Worm (Caenorhabditis elegans) whole organism, midembryonic: ENCODE measurements around the gene wee-1.1.

Source experiments
- T22C8.4 ChIP-seq: fragments of 200-800 bp; sonication (Bioruptor generic); IDR thresholded peaks from 2 replicates; pipeline ENCODE4 v1.3.6; 2022; ENCODE audit warnings: missing genetic modification characterization, missing compliant biosample characterization
- cog-1 ChIP-seq: sonication (generic microtip); optimal IDR thresholded peaks from 2 replicates; lab custom pipeline; 2016; ENCODE audit warnings: missing genetic modification characterization, missing compliant biosample characterization
- flt-1 ChIP-seq: fragments of 200-800 bp; sonication (Bioruptor generic); IDR thresholded peaks from 2 replicates; pipeline ENCODE4 v1.3.6; 2022; ENCODE audit warnings: missing genetic modification characterization, missing compliant biosample characterization
- klf-2 ChIP-seq: fragments of 200-800 bp; sonication (Bioruptor generic); conservative IDR thresholded peaks from 2 replicates; pipeline ENCODE4 v1.3.6; 2022; ENCODE audit warnings: missing genetic modification reagents, missing genetic modification characterization, missing compliant biosample characterization
- med-1 ChIP-seq: sonication (generic microtip); optimal IDR thresholded peaks from 2 replicates; lab custom pipeline; 2017; ENCODE audit warnings: missing genetic modification characterization, mild to moderate bottlenecking, missing compliant biosample characterization, antibody characterized with exemption, missing genetic modification reagents; ENCODE audit not compliant: insufficient read depth
- ref-1 ChIP-seq: fragments of 200-800 bp; sonication (Bioruptor generic); conservative IDR thresholded peaks from 2 replicates; pipeline ENCODE4 v1.3.6; 2022; ENCODE audit warnings: missing genetic modification reagents, missing genetic modification characterization, missing compliant biosample characterization
- tab-1 ChIP-seq: fragments of 200-800 bp; sonication (Bioruptor generic); IDR thresholded peaks from 2 replicates; pipeline ENCODE4 v1.3.6; 2022; ENCODE audit warnings: missing genetic modification characterization, missing compliant biosample characterization
- ztf-23 ChIP-seq: fragments of 200-800 bp; sonication (Bioruptor generic); IDR thresholded peaks from 2 replicates; pipeline ENCODE4 v1.3.6; 2022; ENCODE audit warnings: missing genetic modification reagents, missing genetic modification characterization, missing compliant biosample characterization
- ztf-29 ChIP-seq: fragments of 200-800 bp; sonication (Bioruptor generic); IDR thresholded peaks from 2 replicates; pipeline ENCODE4 v1.3.6; 2022; ENCODE audit warnings: missing genetic modification reagents, missing genetic modification characterization, missing compliant biosample characterization

- TF ChIP-seq tab-1 (GFP tag; lab: Robert Waterston, UW) (no peak), T22C8.4 (GFP tag; lab: Robert Waterston, UW) (no peak), klf-2 (GFP tag; lab: Robert Waterston, UW) (no peak), cog-1 (no peak), ref-1 (GFP tag; lab: Robert Waterston, UW) (no peak), flt-1 (GFP tag; lab: Robert Waterston, UW) (no peak), med-1 (GFP tag; lab: Kevin White, UChicago) (no peak), ztf-23 (GFP tag; lab: Robert Waterston, UW) (no peak), ztf-29 (GFP tag; lab: Robert Waterston, UW) (no peak)
Measured at ce11 chrII:9550718-9551117, 32.6 kb downstream of the wee-1.1 start, which contains the start of gene sra-6.
